Fruit fly (Drosophila melanogaster) whole organism: Measurements from ENCODE around the gene CG4390.

Experiments used
- CG8478 ChIP-seq: fragments of >200 bp; optimal IDR thresholded peaks from 2 replicates; lab custom pipeline; 2018; ENCODE audit warnings: inconsistent platforms
- Dll ChIP-seq: fragments of >200 bp; optimal IDR thresholded peaks from 2 replicates; lab custom pipeline; 2017
- EcR ChIP-seq, 2 experiments: fragments of >200 bp; optimal IDR thresholded peaks; 2 replicates each; lab custom pipeline; 2017; ENCODE audit warnings: missing biosample characterization in 2 of 2, missing genetic modification characterization in 2 of 2, missing genetic modification reagents in 2 of 2
- pan ChIP-seq: fragments of >200 bp; optimal IDR thresholded peaks from 2 replicates; lab custom pipeline; 2017
- psq ChIP-seq: fragments of >200 bp; optimal IDR thresholded peaks from 2 replicates; lab custom pipeline; 2017
- usp ChIP-seq: fragments of >200 bp; optimal IDR thresholded peaks from 2 replicates; lab custom pipeline; 2017; ENCODE audit warnings: missing biosample characterization, missing genetic modification characterization, mixed read lengths

The CG4390 gene

DNA sequence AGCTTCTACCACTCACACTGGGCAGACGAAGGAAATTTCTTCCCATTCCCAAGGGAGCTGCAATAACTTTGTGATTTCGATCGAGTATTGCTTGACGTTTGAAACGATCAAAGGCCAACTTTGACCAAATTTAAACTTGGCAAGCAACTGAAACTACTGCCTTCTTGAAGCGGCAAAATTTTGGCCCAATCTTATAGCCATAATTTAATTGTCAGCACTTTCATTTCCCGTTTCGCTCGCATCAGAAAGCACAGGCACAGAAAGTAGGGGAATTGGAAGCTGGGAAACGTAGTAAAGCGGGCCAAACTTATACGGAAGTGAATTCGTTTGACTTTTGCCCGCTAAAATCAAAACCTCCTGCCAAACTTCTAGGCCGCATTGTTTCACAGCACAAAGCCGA, at the start of gene CG4390:
CG4390 (minus strand) TSS at position 101 of the 400 bp plus-strand sequence.
- no peak for TF ChIP-seq EcR (GFP tag; optimal IDR thresholded peaks at IDR 0.05; lab: Kevin White, UChicago)
- no peak for TF ChIP-seq psq
- no peak for TF ChIP-seq Dll (lab: Kevin White, UChicago)
- no peak for TF ChIP-seq CG8478 (lab: Kevin White, UChicago)
- TF ChIP-seq pan (lab: Kevin White, UChicago), result no peak
- no peak for TF ChIP-seq usp (GFP tag; lab: Kevin White, UChicago)

DNA sequence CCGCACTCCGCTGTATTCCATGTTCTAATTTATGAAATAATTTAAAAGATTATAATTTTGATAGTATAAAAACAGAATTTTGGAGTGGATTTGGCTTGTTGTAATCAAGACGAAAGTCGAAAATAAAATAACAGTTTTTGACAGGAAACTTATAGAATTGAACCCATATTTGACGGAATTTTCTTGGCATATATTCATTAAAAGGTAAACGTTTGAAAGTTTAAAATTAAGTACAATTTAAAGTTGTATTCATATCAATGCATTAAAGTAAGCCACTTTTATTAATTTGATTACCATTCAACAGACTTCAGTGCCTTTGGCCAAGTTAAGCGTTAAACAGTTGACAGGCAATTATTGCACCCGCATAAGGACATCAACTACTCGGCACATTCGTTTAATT, 48.3 kb upstream of the CG4390 start, which contains the start of gene CG31206:
CG31206 (minus strand) TSS at position 101 of the 400 bp plus-strand sequence.
- TF ChIP-seq Dll (lab: Kevin White, UChicago) (no peak), pan (lab: Kevin White, UChicago) (no peak), usp (GFP tag; lab: Kevin White, UChicago) (no peak), EcR (GFP tag; optimal IDR thresholded peaks at IDR 0.05; lab: Kevin White, UChicago) (no peak), CG8478 (lab: Kevin White, UChicago) (no peak), psq (no peak)

DNA sequence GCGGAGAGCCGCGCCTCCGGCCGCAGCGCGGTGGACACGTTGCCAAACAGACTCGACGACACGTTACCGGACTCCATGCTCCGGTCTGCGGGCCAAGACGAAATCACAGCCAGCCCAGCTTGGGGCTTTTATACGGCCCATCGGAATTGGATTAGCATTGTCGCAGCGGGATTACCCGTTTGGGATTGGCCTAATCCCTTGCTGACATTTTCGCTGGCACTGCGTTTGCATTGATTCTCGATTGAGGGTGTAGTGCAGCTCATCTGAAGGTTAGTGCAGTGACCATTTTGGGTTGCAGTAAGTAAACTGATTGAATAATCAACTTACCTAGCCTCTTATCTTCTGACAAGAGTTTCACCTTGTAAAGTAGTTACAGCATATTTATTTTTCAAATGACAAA, 22.8 kb upstream of the CG4390 start, which contains the start of gene Rh3:
Rh3 (minus strand) TSS at position 101 of the 400 bp plus-strand sequence.
- no peak for TF ChIP-seq pan (lab: Kevin White, UChicago)
- TF ChIP-seq usp (GFP tag; lab: Kevin White, UChicago), result no peak
- TF ChIP-seq EcR (GFP tag; optimal IDR thresholded peaks at IDR 0.05; lab: Kevin White, UChicago), result no peak
- no peak for TF ChIP-seq Dll (lab: Kevin White, UChicago)
- no peak for TF ChIP-seq psq
- no peak for TF ChIP-seq CG8478 (lab: Kevin White, UChicago)

DNA sequence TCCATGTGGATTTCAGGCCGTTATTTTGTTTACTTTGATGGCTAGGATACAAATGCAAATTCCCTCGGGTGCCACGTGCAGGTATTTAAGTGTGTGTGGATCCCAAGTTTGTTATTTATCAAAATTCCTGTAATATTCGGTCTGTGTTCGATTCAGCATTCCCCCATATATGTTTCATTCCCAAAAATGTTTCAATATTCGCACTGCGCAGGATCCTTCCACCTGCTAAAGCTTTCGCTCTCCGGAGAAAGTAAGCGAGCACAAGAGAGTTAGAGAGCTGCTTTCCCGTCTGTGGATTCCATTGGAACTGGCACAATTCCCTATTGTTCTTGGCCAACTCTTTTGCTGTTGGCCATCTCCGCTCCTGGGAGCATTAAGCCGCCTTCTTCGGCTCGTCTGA, 20.7 kb upstream of the CG4390 start:
- TF ChIP-seq psq (no peak), usp (GFP tag; lab: Kevin White, UChicago) (no peak), pan (lab: Kevin White, UChicago) (no peak), CG8478 (lab: Kevin White, UChicago) (no peak), EcR (GFP tag; optimal IDR thresholded peaks at IDR 0.05; lab: Kevin White, UChicago) (no peak), Dll (lab: Kevin White, UChicago) (no peak)

DNA sequence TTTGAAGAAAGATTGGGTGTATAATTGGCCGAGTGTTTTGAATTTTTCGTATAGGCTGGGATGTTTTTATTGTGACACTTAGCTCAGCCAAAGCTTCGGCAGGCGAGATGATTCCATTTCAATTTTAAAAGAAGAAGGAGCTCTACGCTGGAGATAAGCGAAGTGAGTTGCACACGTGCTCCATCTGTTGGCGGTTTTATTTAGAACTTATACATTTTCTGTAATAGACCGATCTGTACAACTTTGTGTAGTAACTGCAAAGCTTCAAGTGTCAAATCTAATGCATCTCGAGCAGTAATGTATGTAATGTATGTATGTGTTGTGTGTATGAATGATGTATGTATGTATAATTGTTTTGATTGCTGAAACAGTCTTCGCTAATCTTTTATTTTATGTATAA, 6.9 kb upstream of the CG4390 start:
- TF ChIP-seq CG8478 (lab: Kevin White, UChicago) (no peak), Dll (lab: Kevin White, UChicago) (no peak), EcR (GFP tag; optimal IDR thresholded peaks at IDR 0.05; lab: Kevin White, UChicago) (no peak), psq (no peak), pan (lab: Kevin White, UChicago) (no peak), usp (GFP tag; lab: Kevin White, UChicago) (no peak)

DNA sequence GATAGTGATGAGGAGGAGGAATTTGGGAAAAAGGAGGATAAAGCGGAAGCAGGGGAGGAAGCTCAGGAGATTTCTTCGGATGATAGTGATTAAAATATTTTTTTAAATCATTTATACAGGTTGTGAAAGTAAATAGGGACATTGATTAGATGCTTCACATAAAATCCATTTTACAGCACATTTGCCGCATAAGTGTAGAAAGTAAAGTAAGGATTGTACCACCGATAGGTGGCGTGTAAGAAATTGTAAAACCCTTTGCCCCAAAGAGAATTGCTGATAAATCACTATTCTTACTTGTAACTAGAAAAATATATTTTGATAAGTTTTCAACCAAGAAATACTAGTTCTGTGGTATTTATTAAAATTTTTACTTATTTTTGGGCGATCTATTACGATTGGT, 590 bp downstream of the CG4390 start:
- TF ChIP-seq pan (lab: Kevin White, UChicago) (no peak), CG8478 (lab: Kevin White, UChicago) (no peak), psq (no peak), EcR (GFP tag; optimal IDR thresholded peaks at IDR 0.05; lab: Kevin White, UChicago) (no peak), Dll (lab: Kevin White, UChicago) (no peak), usp (GFP tag; lab: Kevin White, UChicago) (no peak)

DNA sequence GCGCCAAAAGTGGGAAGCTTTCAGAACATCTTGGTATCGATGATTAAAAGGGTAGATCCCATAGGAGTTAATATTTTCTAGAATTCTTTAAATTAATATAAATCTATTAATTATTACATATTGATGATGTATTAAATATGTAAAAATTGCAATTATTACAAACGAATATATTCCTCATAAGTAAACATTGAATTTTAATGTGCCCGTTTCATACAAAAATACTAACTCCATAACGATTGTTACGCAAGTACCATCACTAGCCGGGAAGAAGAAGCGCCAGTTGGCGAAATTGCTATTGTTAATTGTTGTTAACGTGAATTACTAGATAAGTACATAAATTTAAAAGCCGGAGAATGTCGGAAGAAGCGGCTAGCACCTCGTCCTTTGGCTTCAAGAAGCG, 2.0 kb downstream of the CG4390 start, which contains the start of gene mdlc:
mdlc (plus strand) TSS at position 248 of the 400 bp plus-strand sequence.
- TF ChIP-seq Dll (lab: Kevin White, UChicago) (no peak), EcR (GFP tag; optimal IDR thresholded peaks at IDR 0.05; lab: Kevin White, UChicago) (no peak), pan (lab: Kevin White, UChicago) (no peak), CG8478 (lab: Kevin White, UChicago) (no peak)

DNA sequence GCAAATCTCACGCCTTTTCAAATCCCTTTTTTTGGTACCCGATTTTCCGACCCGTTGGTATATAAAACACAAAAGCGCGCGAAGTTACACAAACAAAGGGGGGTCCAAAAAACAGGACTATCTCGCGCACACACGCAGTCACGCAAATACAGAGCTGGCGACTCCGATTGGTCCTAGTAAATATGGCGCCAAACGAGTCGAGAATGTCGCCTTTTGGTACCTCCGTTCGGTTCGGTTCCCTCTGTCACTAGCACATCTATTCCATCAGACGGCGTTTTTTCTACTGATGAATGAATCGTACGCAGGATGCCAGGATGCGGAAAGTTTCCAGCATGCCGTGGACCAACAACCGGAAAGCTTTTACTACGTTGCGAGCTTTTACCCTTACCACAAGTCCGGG, 3.7 kb downstream of the CG4390 start, which contains the start of gene CG17193:
CG17193 (minus strand) TSS at position 289 of the 400 bp plus-strand sequence.
- TF ChIP-seq EcR (GFP tag; optimal IDR thresholded peaks at IDR 0.05; lab: Kevin White, UChicago) (no peak), psq (no peak), usp (GFP tag; lab: Kevin White, UChicago) (no peak), pan (lab: Kevin White, UChicago) (no peak), Dll (lab: Kevin White, UChicago) (no peak)

DNA sequence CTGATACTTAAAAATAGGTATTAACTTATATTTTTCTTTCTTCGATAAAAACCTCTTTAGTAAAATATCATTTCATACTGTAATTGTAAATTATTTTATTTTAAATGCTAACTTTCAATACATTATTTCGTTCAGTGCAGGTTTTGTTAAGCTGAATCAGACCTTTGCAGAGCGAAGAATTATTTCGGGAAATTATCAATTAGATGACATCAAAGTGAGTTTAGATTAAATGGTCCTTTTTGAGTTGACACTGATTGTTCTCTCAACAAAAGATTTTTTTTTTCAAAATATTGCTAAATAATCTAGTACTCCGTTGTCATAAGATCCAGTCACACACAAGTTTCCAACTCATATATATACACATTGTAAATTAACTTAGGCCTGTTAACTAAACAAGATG, 17.1 kb downstream of the CG4390 start, which contains the start of the genes CG33934 and Indy-2:
CG33934 (plus strand) TSS at position 301 of the 400 bp plus-strand sequence.
Indy-2 (plus strand) TSS at position 301 of the 400 bp plus-strand sequence.
- TF ChIP-seq psq (no peak), usp (GFP tag; lab: Kevin White, UChicago) (no peak), EcR (GFP tag; optimal IDR thresholded peaks at IDR 0.05; lab: Kevin White, UChicago) (no peak), CG8478 (lab: Kevin White, UChicago) (no peak), Dll (lab: Kevin White, UChicago) (no peak), pan (lab: Kevin White, UChicago) (no peak)

DNA sequence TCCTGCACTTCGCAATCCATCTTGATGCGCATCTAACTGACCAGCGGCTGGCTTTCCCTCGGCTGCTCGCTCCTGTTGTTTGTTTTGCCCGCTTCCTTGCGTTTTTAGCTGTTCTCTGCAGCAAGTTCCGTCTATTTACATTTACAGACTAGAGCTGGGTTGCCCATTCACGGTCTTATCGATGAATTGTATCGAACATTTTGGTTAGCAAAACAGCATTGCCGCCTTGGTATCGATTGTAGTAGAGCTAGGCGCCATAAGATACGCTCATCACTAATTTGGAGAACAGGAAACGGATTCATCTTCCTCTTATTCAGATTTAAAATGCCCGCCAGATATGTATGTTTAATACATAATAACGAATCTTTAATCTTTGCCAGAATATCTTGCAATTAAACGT, 23.7 kb downstream of the CG4390 start, which contains the start of gene Regnase-1:
Regnase-1 (minus strand) TSS at position 170 of the 400 bp plus-strand sequence.
- no peak for TF ChIP-seq EcR (GFP tag; optimal IDR thresholded peaks at IDR 0.05; lab: Kevin White, UChicago)
- TF ChIP-seq usp (GFP tag; lab: Kevin White, UChicago), result no peak
- no peak for TF ChIP-seq CG8478 (lab: Kevin White, UChicago)
- no peak for TF ChIP-seq psq
- TF ChIP-seq pan (lab: Kevin White, UChicago), result no peak
- no peak for TF ChIP-seq Dll (lab: Kevin White, UChicago)

DNA sequence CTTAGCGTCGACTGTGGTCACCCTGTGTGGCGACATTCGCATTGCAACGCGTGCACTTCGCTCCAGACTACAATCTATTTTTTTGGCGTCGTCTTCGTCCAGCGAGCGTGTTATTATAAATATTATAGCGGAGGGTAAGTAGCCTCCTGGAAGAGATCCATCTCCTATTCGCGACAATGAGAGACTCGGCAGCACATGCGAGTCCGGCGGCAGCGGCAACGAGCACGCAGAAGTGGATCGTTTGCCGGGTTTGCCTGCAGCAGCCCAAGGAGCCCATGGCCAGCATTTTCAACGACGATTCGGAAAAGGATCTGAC, 27.8 kb downstream of the CG4390 start, which contains the start of gene idc:
idc (plus strand) TSS at position 60 of the 316 bp plus-strand sequence.
- TF ChIP-seq EcR (GFP tag; optimal IDR thresholded peaks at IDR 0.05; lab: Kevin White, UChicago), result no peak
- TF ChIP-seq psq, result no peak
- no peak for TF ChIP-seq usp (GFP tag; lab: Kevin White, UChicago)
- no peak for TF ChIP-seq CG8478 (lab: Kevin White, UChicago)
- TF ChIP-seq Dll (lab: Kevin White, UChicago), result no peak
- TF ChIP-seq pan (lab: Kevin White, UChicago), result no peak
